Worm (Caenorhabditis elegans) whole organism, L4 larva: Measurements from ENCODE around the gene ceh-76.

Source experiments
- ama-1 ChIP-seq: fragments of 150-350 bp; optimal IDR thresholded peaks from 2 replicates; lab custom pipeline; 2014; ENCODE audit warnings: inconsistent platforms, mixed read lengths
- fos-1 ChIP-seq: fragments of 150-350 bp; optimal IDR thresholded peaks from 2 replicates; lab custom pipeline; 2014; ENCODE audit warnings: missing biosample characterization, missing genetic modification characterization
- jun-1 ChIP-seq: fragments of 150-350 bp; optimal IDR thresholded peaks from 2 replicates; lab custom pipeline; 2014; ENCODE audit warnings: missing biosample characterization, missing genetic modification reagents, missing genetic modification characterization
- nhr-10 ChIP-seq: fragments of 150-350 bp; optimal IDR thresholded peaks from 2 replicates; lab custom pipeline; 2014; ENCODE audit warnings: missing biosample characterization, missing genetic modification characterization
- pha-4 ChIP-seq, 2 experiments: fragments of 150-350 bp in 1 of 2; fragments of 200-800 bp in 1 of 2; sonication (Bioruptor generic) in 1 of 2; IDR thresholded peaks in 1 of 2; optimal IDR thresholded peaks in 1 of 2; 2 replicates each; pipeline versions ENCODE4 v1.3.6 to Lab custom; 2014 to 2022; ENCODE audit warnings: missing genetic modification characterization in 2 of 2, missing genetic modification reagents in 2 of 2, missing biosample characterization in 1 of 2, missing compliant biosample characterization in 1 of 2
- zfp-2 ChIP-seq: sonication (generic microtip); optimal IDR thresholded peaks from 2 replicates; lab custom pipeline; 2016; ENCODE audit warnings: mild to moderate bottlenecking, missing genetic modification characterization, missing compliant biosample characterization

ce11 chrV:7980993-7981595 lies 13.4 kb downstream of the ceh-76 start, which contains the start of gene F26D11.1:
- TF ChIP-seq fos-1 (tag; lab: Kevin White, UChicago) (no peak), pha-4 (GFP tag; IDR thresholded peaks at IDR 0.05; lab: Robert Waterston, UW) (no peak), pha-4 (tag; optimal IDR thresholded peaks at IDR 0.05; lab: Kevin White, UChicago) (no peak), ama-1 (lab: Kevin White, UChicago) (no peak), jun-1 (tag; lab: Kevin White, UChicago) (no peak), zfp-2 (tag; lab: Kevin White, UChicago) (no peak), nhr-10 (no peak)
